Worm (Caenorhabditis elegans) whole organism, midembryonic: ENCODE data around the gene ZK228.4.

ENCODE experiments used
- cog-1 ChIP-seq: sonication (generic microtip); optimal IDR thresholded peaks from 2 replicates; lab custom pipeline; 2016; ENCODE audit warnings: missing genetic modification characterization, missing compliant biosample characterization
- flt-1 ChIP-seq: fragments of 200-800 bp; sonication (Bioruptor generic); IDR thresholded peaks from 2 replicates; pipeline ENCODE4 v1.3.6; 2022; ENCODE audit warnings: missing genetic modification characterization, missing compliant biosample characterization
- ref-1 ChIP-seq: fragments of 200-800 bp; sonication (Bioruptor generic); conservative IDR thresholded peaks from 2 replicates; pipeline ENCODE4 v1.3.6; 2022; ENCODE audit warnings: missing genetic modification reagents, missing genetic modification characterization, missing compliant biosample characterization
- ztf-29 ChIP-seq: fragments of 200-800 bp; sonication (Bioruptor generic); IDR thresholded peaks from 2 replicates; pipeline ENCODE4 v1.3.6; 2022; ENCODE audit warnings: missing genetic modification reagents, missing genetic modification characterization, missing compliant biosample characterization

ce11 chrV:18508564-18508963, 46.0 kb downstream of the ZK228.4 start, which contains the start of gene Y51A2D.1:
- TF ChIP-seq ztf-29 (GFP tag; lab: Robert Waterston, UW): no peak
- no peak for TF ChIP-seq cog-1 (tag; lab: Kevin White, UChicago)
- no peak for TF ChIP-seq ref-1
- no peak for TF ChIP-seq flt-1 (GFP tag; lab: Robert Waterston, UW)
